Worm (Caenorhabditis elegans) whole organism, early embryonic: Measurements from ENCODE around the gene nhr-27.

Source experiments
- ama-1 ChIP-seq: fragments of 150-350 bp; optimal IDR thresholded peaks from 2 replicates; lab custom pipeline; 2014
- ceh-13 ChIP-seq: fragments of 200-800 bp; sonication (Bioruptor generic); optimal IDR thresholded peaks from 2 replicates; lab custom pipeline; 2018; ENCODE audit warnings: mild to moderate bottlenecking, missing genetic modification characterization, missing compliant biosample characterization
- ets-7 ChIP-seq: sonication (generic microtip); optimal IDR thresholded peaks from 2 replicates; lab custom pipeline; 2016; ENCODE audit warnings: missing genotype, missing genetic modification characterization, missing compliant biosample characterization
- hnd-1 ChIP-seq: sonication (generic microtip); optimal IDR thresholded peaks from 2 replicates; lab custom pipeline; 2016; ENCODE audit warnings: missing genetic modification characterization, missing compliant biosample characterization

ce11 chrX:12670385-12670784 lies 137.7 kb downstream of the nhr-27 start:
- TF ChIP-seq ets-7 (tag; lab: Kevin White, UChicago) (no peak), ceh-13 (GFP tag; lab: Kevin White, UChicago) (no peak), hnd-1 (tag; lab: Kevin White, UChicago) (no peak), ama-1 (lab: Kevin White, UChicago) (no peak)
